Worm (Caenorhabditis elegans) whole organism, L2 larva: ENCODE measurements around the gene esyt-2.

Experiments used
- aly-2 ChIP-seq: fragments of 150-350 bp; optimal IDR thresholded peaks from 2 replicates; lab custom pipeline; 2014; ENCODE audit warnings: missing biosample characterization, missing genetic modification characterization
- ceh-16 ChIP-seq: fragments of 150-350 bp; optimal IDR thresholded peaks from 2 replicates; lab custom pipeline; 2014; ENCODE audit warnings: missing biosample characterization, missing genetic modification characterization
- elt-3 ChIP-seq: sonication (generic microtip); optimal IDR thresholded peaks from 2 replicates; lab custom pipeline; 2017; ENCODE audit warnings: missing biosample characterization, missing genetic modification characterization
- fos-1 ChIP-seq: fragments of 150-350 bp; optimal IDR thresholded peaks from 2 replicates; lab custom pipeline; 2014; ENCODE audit warnings: missing biosample characterization, missing genetic modification characterization
- mab-5 ChIP-seq: fragments of 150-350 bp; optimal IDR thresholded peaks from 2 replicates; lab custom pipeline; 2014; ENCODE audit warnings: missing biosample characterization, missing genetic modification characterization
- ztf-11 ChIP-seq: sonication (generic microtip); optimal IDR thresholded peaks from 2 replicates; lab custom pipeline; 2017; ENCODE audit warnings: missing biosample characterization, missing genetic modification characterization

DNA sequence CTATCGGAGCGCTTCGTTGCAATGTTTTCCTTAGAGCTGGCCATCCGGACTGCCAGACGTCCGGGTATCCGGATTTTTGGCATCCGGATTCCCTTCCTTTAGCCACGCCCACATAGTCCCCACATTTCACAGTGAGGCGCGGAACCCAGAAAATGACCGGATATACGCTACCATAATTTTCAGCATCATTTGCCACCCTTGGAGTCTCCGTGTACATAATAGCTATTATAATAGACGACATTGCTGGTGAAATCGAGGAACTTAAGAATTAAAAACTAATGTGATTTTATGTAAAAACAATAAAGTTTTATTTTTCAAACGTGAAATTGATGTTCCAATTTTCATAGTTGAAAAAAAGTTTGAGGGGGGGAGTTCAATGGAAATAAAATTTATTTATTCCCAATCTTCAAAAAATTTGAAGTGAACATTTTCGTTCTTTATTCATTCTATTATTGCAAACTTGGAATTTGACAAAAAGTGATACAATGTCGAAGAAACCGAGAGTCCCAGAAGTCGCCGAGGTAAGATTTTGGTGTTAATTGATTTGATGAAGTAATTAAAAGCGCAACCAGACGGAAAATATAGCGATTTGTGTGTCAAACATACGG is 20.5 kb downstream of the esyt-2 start:
- TF ChIP-seq mab-5 (tag; lab: Kevin White, UChicago) (no peak), ceh-16 (no peak), fos-1 (tag; lab: Kevin White, UChicago) (no peak), elt-3 (no peak), ztf-11 (tag; lab: Kevin White, UChicago) (no peak), aly-2 (tag; lab: Kevin White, UChicago) (no peak)
